Fruit fly (Drosophila melanogaster): ENCODE measurements around the gene CG15431.

dm6 chr2L:4378380-4378779 lies 62.7 kb downstream of the CG15431 start:
- no peak for TF ChIP-seq CTCF (optimal IDR thresholded peaks at IDR 0.05)
- no peak for TF ChIP-seq CG8478 (optimal IDR thresholded peaks at IDR 0.05)

Data from S2 (cell line).